Fruit fly (Drosophila melanogaster) whole organism, embryonic: ENCODE results near the gene Fum1.

Source experiments
- ATbp ChIP-seq: fragments of 200-800 bp; sonication (Bioruptor generic); optimal IDR thresholded peaks from 2 replicates; lab custom pipeline; 2017; ENCODE audit warnings: missing biosample characterization, mild to moderate bottlenecking, missing genetic modification characterization, missing genetic modification reagents
- Atf6 ChIP-seq: fragments of 200-800 bp; sonication (Bioruptor generic); IDR thresholded peaks from 2 replicates; pipeline ENCODE4 v1.3.6; 2022; ENCODE audit warnings: missing biosample characterization, missing genetic modification characterization
- B-H1 ChIP-seq: fragments of 200-800 bp; sonication (Bioruptor generic); IDR thresholded peaks from 3 replicates; pipeline ENCODE4 v1.3.6; 2022; ENCODE audit warnings: missing biosample characterization, missing genetic modification characterization
- CG11085 ChIP-seq: fragments of 200-800 bp; sonication (Bioruptor generic); IDR thresholded peaks from 2 replicates; pipeline ENCODE4 v1.3.6; 2022; ENCODE audit warnings: missing biosample characterization, missing genetic modification characterization
- CG11560 ChIP-seq: fragments of 200-800 bp; sonication (Bioruptor generic); IDR thresholded peaks from 3 replicates; pipeline ENCODE4 v1.3.6; 2022; ENCODE audit warnings: missing biosample characterization, missing genetic modification characterization
- CG13775 ChIP-seq: fragments of 200-800 bp; sonication (Bioruptor generic); optimal IDR thresholded peaks from 3 replicates; lab custom pipeline; 2017; ENCODE audit warnings: missing biosample characterization, mild to moderate bottlenecking, missing genetic modification characterization
- CG1602 ChIP-seq: fragments of 200-800 bp; sonication (Bioruptor generic); optimal IDR thresholded peaks from 3 replicates; lab custom pipeline; 2016; ENCODE audit warnings: missing biosample characterization, missing genetic modification characterization
- CG16779 ChIP-seq: fragments of 200-800 bp; sonication (Bioruptor generic); IDR thresholded peaks from 2 replicates; pipeline ENCODE4 v1.3.6; 2022; ENCODE audit warnings: missing biosample characterization, missing genetic modification characterization
- CG16813 ChIP-seq: fragments of 200-800 bp; sonication (Bioruptor generic); IDR thresholded peaks from 3 replicates; pipeline ENCODE4 v1.3.6; 2022; ENCODE audit warnings: missing biosample characterization, missing genetic modification characterization; ENCODE audit not compliant: partially characterized antibody
- CG17568 ChIP-seq: fragments of 200-800 bp; sonication (Bioruptor generic); optimal IDR thresholded peaks from 2 replicates; lab custom pipeline; 2018; ENCODE audit warnings: missing biosample characterization, mild to moderate bottlenecking, missing genetic modification characterization, moderate library complexity
- CG2120 ChIP-seq: fragments of 200-800 bp; sonication (Bioruptor generic); optimal IDR thresholded peaks from 3 replicates; lab custom pipeline; 2016; ENCODE audit warnings: missing biosample characterization, missing genetic modification characterization
- CG2199 ChIP-seq: fragments of 200-800 bp; sonication (Bioruptor generic); IDR thresholded peaks from 3 replicates; pipeline ENCODE4 v1.3.6; 2022; ENCODE audit warnings: missing biosample characterization, missing genetic modification characterization
- CG31224 ChIP-seq: fragments of 200-800 bp; sonication (Bioruptor generic); IDR thresholded peaks from 2 replicates; pipeline ENCODE4 v1.3.6; 2022; ENCODE audit warnings: missing biosample characterization, missing genetic modification characterization
- CG33213 ChIP-seq: fragments of 200-800 bp; sonication (Bioruptor generic); optimal IDR thresholded peaks from 3 replicates; lab custom pipeline; 2016; ENCODE audit warnings: missing biosample characterization, missing genetic modification characterization
- CG4328 ChIP-seq: fragments of 200-800 bp; sonication (Bioruptor generic); optimal IDR thresholded peaks from 3 replicates; lab custom pipeline; 2017; ENCODE audit warnings: missing biosample characterization, missing genetic modification reagents, missing genetic modification characterization
- CG6765 ChIP-seq: fragments of 200-800 bp; sonication (Bioruptor generic); optimal IDR thresholded peaks from 3 replicates; lab custom pipeline; 2017; ENCODE audit warnings: missing biosample characterization, mild to moderate bottlenecking, missing genetic modification characterization
- CG7357 ChIP-seq: fragments of 200-800 bp; sonication (Bioruptor generic); IDR thresholded peaks from 3 replicates; pipeline ENCODE4 v1.3.6; 2022; ENCODE audit warnings: missing biosample characterization, missing genetic modification characterization
- CG7786 ChIP-seq: fragments of 200-800 bp; sonication (Bioruptor generic); optimal IDR thresholded peaks from 2 replicates; lab custom pipeline; 2016; ENCODE audit warnings: missing biosample characterization, missing genetic modification characterization
- CG8765 ChIP-seq: fragments of 200-800 bp; sonication (Bioruptor generic); IDR thresholded peaks from 2 replicates; pipeline ENCODE4 v1.3.6; 2022; ENCODE audit warnings: missing biosample characterization, missing genetic modification characterization
- Camta ChIP-seq: fragments of 200-800 bp; sonication (Bioruptor generic); optimal IDR thresholded peaks from 2 replicates; lab custom pipeline; 2016; ENCODE audit warnings: missing biosample characterization, missing genetic modification characterization
- Dp ChIP-seq: fragments of 200-800 bp; sonication (Bioruptor generic); optimal IDR thresholded peaks from 2 replicates; lab custom pipeline; 2018; ENCODE audit warnings: missing biosample characterization, mild to moderate bottlenecking, missing genetic modification characterization, moderate library complexity
- Fer1 ChIP-seq: fragments of 200-800 bp; sonication (Bioruptor generic); optimal IDR thresholded peaks from 2 replicates; lab custom pipeline; 2017; ENCODE audit warnings: missing biosample characterization, mild to moderate bottlenecking, missing genetic modification characterization
- Fer2 ChIP-seq: fragments of 200-800 bp; sonication (Bioruptor generic); optimal IDR thresholded peaks from 2 replicates; lab custom pipeline; 2018; ENCODE audit warnings: missing biosample characterization, mild to moderate bottlenecking, missing genetic modification characterization, moderate library complexity
- Hr78 ChIP-seq, 2 experiments: fragments of 200-800 bp in 1 of 2; fragments of >200 bp in 1 of 2; sonication (Bioruptor generic) in 1 of 2; optimal IDR thresholded peaks; 2 replicates each; lab custom pipeline; 2017 to 2019; ENCODE audit warnings: missing biosample characterization in 2 of 2, missing genetic modification characterization in 2 of 2, mild to moderate bottlenecking in 1 of 2, moderate library complexity in 1 of 2
- Lhr ChIP-seq: fragments of 200-800 bp; sonication (Bioruptor generic); optimal IDR thresholded peaks from 3 replicates; lab custom pipeline; 2017; ENCODE audit warnings: mild to moderate bottlenecking, missing biosample characterization, missing genetic modification reagents, missing genetic modification characterization
- MTF-1 ChIP-seq: fragments of 200-800 bp; sonication (Bioruptor generic); optimal IDR thresholded peaks from 2 replicates; lab custom pipeline; 2018; ENCODE audit warnings: missing biosample characterization, mild to moderate bottlenecking, missing genetic modification characterization, borderline replicate concordance
- Meics ChIP-seq: fragments of 200-800 bp; sonication (Bioruptor generic); optimal IDR thresholded peaks from 2 replicates; lab custom pipeline; 2017; ENCODE audit warnings: missing biosample characterization, mild to moderate bottlenecking, missing genetic modification characterization
- Rfx ChIP-seq: fragments of 200-800 bp; sonication (Bioruptor generic); IDR thresholded peaks from 2 replicates; pipeline ENCODE4 v1.3.6; 2022; ENCODE audit warnings: missing biosample characterization, missing genetic modification characterization
- Sox102F ChIP-seq: fragments of 200-800 bp; sonication (Bioruptor generic); optimal IDR thresholded peaks from 2 replicates; lab custom pipeline; 2018; ENCODE audit warnings: missing biosample characterization, mild to moderate bottlenecking, missing genetic modification characterization, moderate library complexity
- abd-A ChIP-seq: fragments of 200-800 bp; sonication (Bioruptor generic); optimal IDR thresholded peaks from 3 replicates; lab custom pipeline; 2019; ENCODE audit warnings: missing biosample characterization, mild to moderate bottlenecking, missing genetic modification characterization, moderate library complexity
- ac ChIP-seq: fragments of 200-800 bp; sonication (Bioruptor generic); optimal IDR thresholded peaks from 3 replicates; lab custom pipeline; 2017; ENCODE audit warnings: missing biosample characterization, mild to moderate bottlenecking, missing genetic modification characterization
- br ChIP-seq: fragments of >200 bp; optimal IDR thresholded peaks from 2 replicates; lab custom pipeline; 2017
- caup ChIP-seq: fragments of 200-800 bp; sonication (Bioruptor generic); optimal IDR thresholded peaks from 3 replicates; lab custom pipeline; 2017; ENCODE audit warnings: missing biosample characterization, mild to moderate bottlenecking, missing genetic modification characterization, moderate library complexity; ENCODE audit not compliant: severe bottlenecking
- crc ChIP-seq: fragments of 200-800 bp; sonication (Bioruptor generic); optimal IDR thresholded peaks from 2 replicates; lab custom pipeline; 2016; ENCODE audit warnings: missing biosample characterization, missing genetic modification characterization
- ems ChIP-seq: fragments of 200-800 bp; sonication (Bioruptor generic); optimal IDR thresholded peaks from 3 replicates; lab custom pipeline; 2016; ENCODE audit warnings: missing biosample characterization, missing genetic modification characterization
- eve ChIP-seq, 2 experiments: fragments of >200 bp; optimal IDR thresholded peaks; 2 replicates each; lab custom pipeline; 2017; ENCODE audit warnings: missing biosample characterization in 2 of 2, missing genetic modification characterization in 2 of 2
- ewg ChIP-seq: fragments of 200-800 bp; sonication (Bioruptor generic); optimal IDR thresholded peaks from 3 replicates; lab custom pipeline; 2017; ENCODE audit warnings: mild to moderate bottlenecking, missing biosample characterization, missing genetic modification reagents, missing genetic modification characterization
- fd64A ChIP-seq: fragments of 200-800 bp; sonication (Bioruptor generic); optimal IDR thresholded peaks from 3 replicates; lab custom pipeline; 2018; ENCODE audit warnings: missing biosample characterization, mild to moderate bottlenecking, missing genetic modification characterization
- gem ChIP-seq: fragments of 200-800 bp; sonication (Bioruptor generic); optimal IDR thresholded peaks from 2 replicates; lab custom pipeline; 2019; ENCODE audit warnings: missing biosample characterization, mild to moderate bottlenecking, missing genetic modification characterization, moderate library complexity
- lmd ChIP-seq: fragments of 200-800 bp; sonication (Bioruptor generic); IDR thresholded peaks from 2 replicates; pipeline ENCODE4 v1.3.6; 2022; ENCODE audit warnings: missing biosample characterization, missing genetic modification characterization
- pan ChIP-seq, 4 experiments: fragments of >200 bp in 3 of 4; fragments of 200-800 bp in 1 of 4; sonication (Bioruptor generic) in 1 of 4; optimal IDR thresholded peaks in 3 of 4; IDR thresholded peaks in 1 of 4; 2 replicates each; pipeline versions ENCODE4 v1.3.6 to Lab custom; 2017 to 2022; ENCODE audit warnings: missing biosample characterization in 2 of 4, missing genetic modification characterization in 2 of 4, mixed read lengths in 1 of 4
- pb ChIP-seq: fragments of 200-800 bp; sonication (Bioruptor generic); optimal IDR thresholded peaks from 3 replicates; lab custom pipeline; 2016; ENCODE audit warnings: missing biosample characterization, missing genetic modification characterization
- peb ChIP-seq: fragments of 200-800 bp; sonication (Bioruptor generic); IDR thresholded peaks from 2 replicates; pipeline ENCODE4 v1.3.6; 2022; ENCODE audit warnings: missing biosample characterization, missing genetic modification characterization
- pfk ChIP-seq: fragments of 200-800 bp; sonication (Bioruptor generic); optimal IDR thresholded peaks from 2 replicates; lab custom pipeline; 2018; ENCODE audit warnings: missing biosample characterization, mild to moderate bottlenecking, missing genetic modification characterization, moderate library complexity
- prd ChIP-seq, 3 experiments: fragments of >200 bp in 2 of 3; fragments of 200-800 bp in 1 of 3; sonication (Bioruptor generic) in 1 of 3; optimal IDR thresholded peaks in 2 of 3; IDR thresholded peaks in 1 of 3; 2 replicates in 2 of 3; 3 replicates in 1 of 3; pipeline versions ENCODE4 v1.3.6 to Lab custom; 2017 to 2022; ENCODE audit warnings: missing biosample characterization in 1 of 3, missing genetic modification characterization in 1 of 3
- ro ChIP-seq: fragments of 200-800 bp; sonication (Bioruptor generic); IDR thresholded peaks from 2 replicates; pipeline ENCODE4 v1.3.6; 2022; ENCODE audit warnings: missing biosample characterization, missing genetic modification characterization
- salm ChIP-seq: fragments of 200-800 bp; sonication (Bioruptor generic); optimal IDR thresholded peaks from 2 replicates; lab custom pipeline; 2018; ENCODE audit warnings: missing biosample characterization, mild to moderate bottlenecking, missing genetic modification characterization
- unc-4 ChIP-seq: fragments of 200-800 bp; sonication (Bioruptor generic); IDR thresholded peaks from 2 replicates; pipeline ENCODE4 v1.3.6; 2022; ENCODE audit warnings: missing biosample characterization, missing genetic modification characterization; ENCODE audit not compliant: partially characterized antibody
- unpg ChIP-seq: fragments of 200-800 bp; sonication (Bioruptor generic); optimal IDR thresholded peaks from 3 replicates; lab custom pipeline; 2018; ENCODE audit warnings: missing biosample characterization, mild to moderate bottlenecking, missing genetic modification characterization, moderate library complexity
- z ChIP-seq: fragments of 200-800 bp; sonication (Bioruptor generic); IDR thresholded peaks from 3 replicates; pipeline ENCODE4 v1.3.6; 2022; ENCODE audit warnings: missing biosample characterization, missing genetic modification characterization

Fum1 gene

dm6 chrX:6719968-6720367, 41.7 kb downstream of the Fum1 start (continued):
- TF ChIP-seq unpg (no peak), unc-4 (GFP tag; lab: Robert Waterston, UW) (no peak), pan (optimal IDR thresholded peaks at IDR 0.05; lab: Kevin White, UChicago) (no peak), pan (GFP tag; optimal IDR thresholded peaks at IDR 0.05 in 1 of 2, IDR thresholded peaks at IDR 0.05 in 1 of 2) (no peak), Camta (GFP tag; lab: Kevin White, UChicago) (no peak), B-H1 (GFP tag; lab: Robert Waterston, UW) (no peak; the same call in 2 of the 3 replicates), gem (tag; lab: Kevin White, UChicago) (no peak), CG7357 (GFP tag; lab: Robert Waterston, UW) (no peak), z (GFP tag; lab: Robert Waterston, UW) (peak; percentile 50; the same call in 1 of the 3 replicates), CG7786 (GFP tag; lab: Kevin White, UChicago) (no peak), CG6765 (GFP tag; lab: Kevin White, UChicago) (no peak), pb (GFP tag; lab: Kevin White, UChicago) (no peak), CG11560 (tag; lab: Robert Waterston, UW) (no peak), CG17568 (GFP tag; lab: Kevin White, UChicago) (peak; percentile 24), Rfx (GFP tag; lab: Robert Waterston, UW) (no peak; the same call in 1 of the 2 replicates), crc (GFP tag; lab: Kevin White, UChicago) (no peak), ems (GFP tag; lab: Kevin White, UChicago) (no peak), Fer1 (GFP tag; lab: Kevin White, UChicago) (peak; percentile 39), CG11085 (GFP tag; lab: Robert Waterston, UW) (no peak), ro (GFP tag; lab: Robert Waterston, UW) (no peak), Lhr (no peak), pfk (GFP tag; lab: Kevin White, UChicago) (peak; percentile 31), Atf6 (GFP tag; lab: Robert Waterston, UW) (no peak), ewg (GFP tag; lab: Kevin White, UChicago) (no peak), Hr78 (GFP tag; optimal IDR thresholded peaks at IDR 0.05; lab: Kevin White, UChicago) (no peak), fd64A (GFP tag; lab: Kevin White, UChicago) (peak; percentile 27), Meics (GFP tag; lab: Kevin White, UChicago) (peak; percentile 26), eve (GFP tag; optimal IDR thresholded peaks at IDR 0.05; lab: Kevin White, UChicago) (no peak), ATbp (GFP tag; lab: Kevin White, UChicago) (peak; percentile 52), CG13775 (no peak), CG33213 (no peak), abd-A (tag; lab: Kevin White, UChicago) (no peak), CG2120 (no peak), lmd (GFP tag; lab: Robert Waterston, UW) (no peak), Sox102F (GFP tag; lab: Kevin White, UChicago) (no peak), prd (optimal IDR thresholded peaks at IDR 0.05; lab: Kevin White, UChicago) (no peak), prd (GFP tag; IDR thresholded peaks at IDR 0.05; lab: Robert Waterston, UW) (no peak; the same call in 2 of the 3 replicates), caup (no peak), CG8765 (GFP tag; lab: Robert Waterston, UW) (no peak), Dp (GFP tag; lab: Kevin White, UChicago) (no peak), peb (no peak), CG1602 (GFP tag; lab: Kevin White, UChicago) (no peak), MTF-1 (peak; percentile 2), ac (no peak), CG16779 (GFP tag; lab: Robert Waterston, UW) (no peak), CG16813 (GFP tag; lab: Robert Waterston, UW) (no peak), CG2199 (GFP tag; lab: Robert Waterston, UW) (no peak), CG4328 (GFP tag; lab: Kevin White, UChicago) (peak; percentile 34), Fer2 (no peak), CG31224 (no peak), salm (tag; lab: Kevin White, UChicago) (no peak), br (no peak)
